ENCODE assay signal across 1 fruit fly cellular context in genomic region chr3L:3164951-3165350, dm6.
TF ChIP-seq lines count a peak whose summit lies in the region.

CG32280 (plus strand) TSS chr3L:3165181.

TF ChIP-seq in whole organism, embryonic, 481 proteins besides CTCF, POLR2A, EP300 and RAD21 (continued from another document and continues in another):
- TF ChIP-seq nom (GFP tag; optimal IDR thresholded peaks at IDR 0.05; lab: Kevin White, UChicago) (no peak), aop (GFP tag; IDR thresholded peaks at IDR 0.05; lab: Robert Waterston, UW) (no peak), unpg (GFP tag; optimal IDR thresholded peaks at IDR 0.05; lab: Kevin White, UChicago) (peak; percentile 20), CG30431 (GFP tag; optimal IDR thresholded peaks at IDR 0.05; lab: Kevin White, UChicago) (no peak), CG30403 (GFP tag; optimal IDR thresholded peaks at IDR 0.05; lab: Kevin White, UChicago) (peak; percentile 6), CG10462 (GFP tag; optimal IDR thresholded peaks at IDR 0.05; lab: Kevin White, UChicago) (no peak), fru (optimal IDR thresholded peaks at IDR 0.05; lab: Kevin White, UChicago) (no peak), CG15269 (tag; optimal IDR thresholded peaks at IDR 0.05; lab: Kevin White, UChicago) (no peak), lbe (GFP tag; optimal IDR thresholded peaks at IDR 0.05; lab: Kevin White, UChicago) (no peak), CG7928 (GFP tag; optimal IDR thresholded peaks at IDR 0.05; lab: Kevin White, UChicago) (no peak), Dad (GFP tag; optimal IDR thresholded peaks at IDR 0.05; lab: Kevin White, UChicago) (peak; percentile 32), CG9932 (GFP tag; IDR thresholded peaks at IDR 0.05; lab: Robert Waterston, UW) (peak; percentile 63), fu2 (GFP tag; optimal IDR thresholded peaks at IDR 0.05; lab: Kevin White, UChicago) (no peak), grn (GFP tag; optimal IDR thresholded peaks at IDR 0.05; lab: Kevin White, UChicago) (no peak), CG13287 (GFP tag; IDR thresholded peaks at IDR 0.05; lab: Robert Waterston, UW; ENCODE audit: partially characterized antibody) (peak; percentile 91), lola (GFP tag; optimal IDR thresholded peaks at IDR 0.05; lab: Kevin White, UChicago) (no peak), CG33557 (GFP tag; optimal IDR thresholded peaks at IDR 0.05; lab: Kevin White, UChicago) (no peak), emc (GFP tag; optimal IDR thresholded peaks at IDR 0.05; lab: Kevin White, UChicago) (no peak), Dbx (GFP tag; IDR thresholded peaks at IDR 0.05; lab: Robert Waterston, UW) (no peak), Doc3 (GFP tag; IDR thresholded peaks at IDR 0.05; lab: Robert Waterston, UW; ENCODE audit: partially characterized antibody) (peak; percentile 74), slou (GFP tag; optimal IDR thresholded peaks at IDR 0.05; lab: Kevin White, UChicago) (no peak), hth (optimal IDR thresholded peaks at IDR 0.05; lab: Kevin White, UChicago) (no peak), CG11695 (GFP tag; IDR thresholded peaks at IDR 0.05; lab: Robert Waterston, UW) (no peak), sna (GFP tag; IDR thresholded peaks at IDR 0.05; lab: Robert Waterston, UW; ENCODE audit: partially characterized antibody) (peak; percentile 81), CG5953 (GFP tag; IDR thresholded peaks at IDR 0.05; lab: Robert Waterston, UW) (no peak), Taf1 (GFP tag; IDR thresholded peaks at IDR 0.05; lab: Robert Waterston, UW) (no peak), chinmo (GFP tag; IDR thresholded peaks at IDR 0.05; lab: Robert Waterston, UW; ENCODE audit: partially characterized antibody) (peak; percentile 92; the same call in 3 of the 4 replicates), cad (GFP tag; optimal IDR thresholded peaks at IDR 0.05; lab: Kevin White, UChicago) (no peak), bigmax (GFP tag; optimal IDR thresholded peaks at IDR 0.05; lab: Kevin White, UChicago) (no peak), CG13296 (GFP tag; optimal IDR thresholded peaks at IDR 0.05; lab: Kevin White, UChicago) (peak; percentile 55), fd64A (GFP tag; optimal IDR thresholded peaks at IDR 0.05; lab: Kevin White, UChicago) (no peak), lov (optimal IDR thresholded peaks at IDR 0.05; lab: Kevin White, UChicago) (no peak), lov (GFP tag; IDR thresholded peaks at IDR 0.05; lab: Robert Waterston, UW) (no peak), abd-A (tag; optimal IDR thresholded peaks at IDR 0.05; lab: Kevin White, UChicago) (no peak), Poxn (GFP tag; IDR thresholded peaks at IDR 0.05; lab: Robert Waterston, UW) (no peak), zf30C (GFP tag; optimal IDR thresholded peaks at IDR 0.05; lab: Kevin White, UChicago) (peak; percentile 85), klu (GFP tag; IDR thresholded peaks at IDR 0.05; lab: Robert Waterston, UW) (no peak), z (GFP tag; IDR thresholded peaks at IDR 0.05; lab: Robert Waterston, UW) (no peak), Spps (tag; optimal IDR thresholded peaks at IDR 0.05; lab: Kevin White, UChicago) (no peak), Dek (tag; optimal IDR thresholded peaks at IDR 0.05; lab: Kevin White, UChicago) (no peak), Opbp (GFP tag; IDR thresholded peaks at IDR 0.05; lab: Robert Waterston, UW; ENCODE audit: partially characterized antibody) (peak; percentile 87; the same call in 2 of the 3 replicates), CG4854 (GFP tag; optimal IDR thresholded peaks at IDR 0.05; lab: Kevin White, UChicago) (no peak), pan (optimal IDR thresholded peaks at IDR 0.05; lab: Kevin White, UChicago) (no peak), pan (GFP tag; optimal IDR thresholded peaks at IDR 0.05 in 1 of 2, IDR thresholded peaks at IDR 0.05 in 1 of 2) (no peak), tna (GFP tag; IDR thresholded peaks at IDR 0.05; lab: Robert Waterston, UW; ENCODE audit: partially characterized antibody) (peak; percentile 85), CG10147 (GFP tag; optimal IDR thresholded peaks at IDR 0.05; lab: Kevin White, UChicago) (no peak), Deaf1 (tag; optimal IDR thresholded peaks at IDR 0.05; lab: Kevin White, UChicago) (no peak), Vsx1 (GFP tag; optimal IDR thresholded peaks at IDR 0.05; lab: Kevin White, UChicago) (no peak), dimm (GFP tag; IDR thresholded peaks at IDR 0.05; lab: Robert Waterston, UW) (no peak), sim (GFP tag; IDR thresholded peaks at IDR 0.05; lab: Robert Waterston, UW) (0 out of 2 replicates have a peak, but pooled peaks have one; percentile 19), gsb (GFP tag; IDR thresholded peaks at IDR 0.05; lab: Robert Waterston, UW) (no peak), H2.0 (GFP tag; IDR thresholded peaks at IDR 0.05; lab: Robert Waterston, UW) (no peak), crc (GFP tag; optimal IDR thresholded peaks at IDR 0.05; lab: Kevin White, UChicago) (no peak), croc (GFP tag; conservative IDR thresholded peaks at IDR 0.05; lab: Robert Waterston, UW) (no peak), CG10267 (tag; optimal IDR thresholded peaks at IDR 0.05; lab: Kevin White, UChicago) (peak; percentile 48), CG7372 (GFP tag; IDR thresholded peaks at IDR 0.05; lab: Robert Waterston, UW) (no peak), CG12769 (tag; optimal IDR thresholded peaks at IDR 0.05; lab: Kevin White, UChicago) (no peak), CG10654 (GFP tag; optimal IDR thresholded peaks at IDR 0.05; lab: Kevin White, UChicago) (no peak), exex (tag; optimal IDR thresholded peaks at IDR 0.05; lab: Kevin White, UChicago) (no peak), NfI (GFP tag; optimal IDR thresholded peaks at IDR 0.05; lab: Kevin White, UChicago) (no peak), rib (GFP tag; IDR thresholded peaks at IDR 0.05; lab: Robert Waterston, UW) (no peak), CG34422 (GFP tag; IDR thresholded peaks at IDR 0.05; lab: Robert Waterston, UW) (no peak; the same call in 2 of the 3 replicates), CG16863 (GFP tag; optimal IDR thresholded peaks at IDR 0.05; lab: Kevin White, UChicago) (no peak), vfl (GFP tag; optimal IDR thresholded peaks at IDR 0.05; lab: Kevin White, UChicago) (no peak), mirr (GFP tag; optimal IDR thresholded peaks at IDR 0.05; lab: Kevin White, UChicago) (peak; percentile 0), CG11560 (tag; IDR thresholded peaks at IDR 0.05; lab: Robert Waterston, UW) (no peak), schlank (tag; optimal IDR thresholded peaks at IDR 0.05; lab: Kevin White, UChicago) (no peak), Rfx (GFP tag; IDR thresholded peaks at IDR 0.05; lab: Robert Waterston, UW) (peak; percentile 43; the same call in 1 of the 2 replicates), CG2875 (GFP tag; optimal IDR thresholded peaks at IDR 0.05; lab: Kevin White, UChicago) (no peak), sob (GFP tag; IDR thresholded peaks at IDR 0.05; lab: Robert Waterston, UW) (peak; percentile 58; the same call in 1 of the 2 replicates), sr (GFP tag; IDR thresholded peaks at IDR 0.05; lab: Robert Waterston, UW) (no peak), CG1792 (GFP tag; optimal IDR thresholded peaks at IDR 0.05; lab: Kevin White, UChicago) (no peak), CG6791 (GFP tag; IDR thresholded peaks at IDR 0.05; lab: Robert Waterston, UW; ENCODE audit: partially characterized antibody) (peak; percentile 89), CG13424 (tag; optimal IDR thresholded peaks at IDR 0.05; lab: Kevin White, UChicago) (no peak), twi (tag; optimal IDR thresholded peaks at IDR 0.05; lab: Kevin White, UChicago) (no peak), Trl (optimal IDR thresholded peaks at IDR 0.05; lab: Kevin White, UChicago) (no peak), Trl (GFP tag; optimal IDR thresholded peaks at IDR 0.05; lab: Kevin White, UChicago) (peak; percentile 15), cato (GFP tag; optimal IDR thresholded peaks at IDR 0.05; lab: Kevin White, UChicago; ENCODE audit: borderline replicate concordance) (no peak), oc (tag; optimal IDR thresholded peaks at IDR 0.05; lab: Kevin White, UChicago) (no peak), Neu2 (GFP tag; optimal IDR thresholded peaks at IDR 0.05; lab: Kevin White, UChicago; ENCODE audit: borderline replicate concordance) (no peak), Xbp1 (GFP tag; optimal IDR thresholded peaks at IDR 0.05; lab: Kevin White, UChicago) (peak; percentile 13), cg (GFP tag; optimal IDR thresholded peaks at IDR 0.05; lab: Kevin White, UChicago) (no peak), CG11398 (GFP tag; optimal IDR thresholded peaks at IDR 0.05; lab: Kevin White, UChicago) (peak; percentile 13), CG13775 (GFP tag; optimal IDR thresholded peaks at IDR 0.05; lab: Kevin White, UChicago) (no peak), prd (optimal IDR thresholded peaks at IDR 0.05; lab: Kevin White, UChicago) (no peak), prd (GFP tag; IDR thresholded peaks at IDR 0.05; lab: Robert Waterston, UW) (no peak), CG17612 (GFP tag; IDR thresholded peaks at IDR 0.05; lab: Robert Waterston, UW) (no peak), dysf (GFP tag; IDR thresholded peaks at IDR 0.05; lab: Robert Waterston, UW) (peak; percentile 35; the same call in 1 of the 3 replicates), Nf-YB (GFP tag; optimal IDR thresholded peaks at IDR 0.05; lab: Kevin White, UChicago) (no peak), Sry-β (GFP tag; optimal IDR thresholded peaks at IDR 0.05; lab: Kevin White, UChicago) (no peak), Med (GFP tag; lab: Kevin White, UChicago) (peak; percentile 87), CG14710 (tag; optimal IDR thresholded peaks at IDR 0.05; lab: Kevin White, UChicago) (peak; percentile 31), Lim3 (GFP tag; IDR thresholded peaks at IDR 0.05; lab: Robert Waterston, UW) (no peak), jumu (GFP tag; optimal IDR thresholded peaks at IDR 0.05; lab: Kevin White, UChicago) (peak; percentile 21), CG6254 (GFP tag; optimal IDR thresholded peaks at IDR 0.05; lab: Kevin White, UChicago) (no peak), Myb (GFP tag; optimal IDR thresholded peaks at IDR 0.05; lab: Kevin White, UChicago) (peak; percentile 82), btn (GFP tag; optimal IDR thresholded peaks at IDR 0.05; lab: Kevin White, UChicago) (no peak), ken (GFP tag; IDR thresholded peaks at IDR 0.05; lab: Robert Waterston, UW) (no peak), CG2116 (GFP tag; optimal IDR thresholded peaks at IDR 0.05; lab: Kevin White, UChicago) (peak; percentile 76), CG10979 (tag; optimal IDR thresholded peaks at IDR 0.05; lab: Kevin White, UChicago) (no peak), CG6683 (GFP tag; optimal IDR thresholded peaks at IDR 0.05; lab: Kevin White, UChicago) (peak; percentile 10), NC2α (GFP tag; optimal IDR thresholded peaks at IDR 0.05; lab: Kevin White, UChicago) (no peak), CHES-1-like (GFP tag; optimal IDR thresholded peaks at IDR 0.05; lab: Kevin White, UChicago) (no peak), HLH54F (GFP tag; optimal IDR thresholded peaks at IDR 0.05; lab: Kevin White, UChicago) (peak; percentile 3), dan (GFP tag; IDR thresholded peaks at IDR 0.05; lab: Robert Waterston, UW) (no peak), CG8765 (GFP tag; IDR thresholded peaks at IDR 0.05; lab: Robert Waterston, UW) (no peak), ap (GFP tag; IDR thresholded peaks at IDR 0.05; lab: Robert Waterston, UW) (no peak), gfzf (GFP tag; optimal IDR thresholded peaks at IDR 0.05; lab: Kevin White, UChicago) (peak; percentile 86), bsh (GFP tag; optimal IDR thresholded peaks at IDR 0.05; lab: Kevin White, UChicago) (no peak), Hey (tag; optimal IDR thresholded peaks at IDR 0.05; lab: Kevin White, UChicago) (no peak), CG12744 (GFP tag; optimal IDR thresholded peaks at IDR 0.05; lab: Kevin White, UChicago) (no peak), CG12236 (GFP tag; optimal IDR thresholded peaks at IDR 0.05; lab: Kevin White, UChicago) (no peak), CG17912 (GFP tag; optimal IDR thresholded peaks at IDR 0.05; lab: Kevin White, UChicago) (no peak), ara (GFP tag; IDR thresholded peaks at IDR 0.05; lab: Robert Waterston, UW) (no peak), CG7745 (tag; optimal IDR thresholded peaks at IDR 0.05; lab: Kevin White, UChicago) (no peak), az2 (GFP tag; optimal IDR thresholded peaks at IDR 0.05; lab: Kevin White, UChicago) (peak; percentile 1), Sry-δ (GFP tag; optimal IDR thresholded peaks at IDR 0.05; lab: Kevin White, UChicago) (peak; percentile 80), Dll (GFP tag; IDR thresholded peaks at IDR 0.05; lab: Robert Waterston, UW; ENCODE audit: partially characterized antibody) (peak; percentile 82), amos (GFP tag; IDR thresholded peaks at IDR 0.05; lab: Robert Waterston, UW; ENCODE audit: partially characterized antibody) (peak; percentile 91), Antp (GFP tag; optimal IDR thresholded peaks at IDR 0.05; lab: Kevin White, UChicago) (peak; percentile 35), nerfin-1 (tag; optimal IDR thresholded peaks at IDR 0.05; lab: Kevin White, UChicago) (peak; percentile 58), CG6272 (GFP tag; IDR thresholded peaks at IDR 0.05; lab: Robert Waterston, UW) (0 out of 2 replicates have a peak, but pooled peaks have one; percentile 36), wor (GFP tag; IDR thresholded peaks at IDR 0.05; lab: Robert Waterston, UW) (no peak), CG2202 (tag; optimal IDR thresholded peaks at IDR 0.05; lab: Kevin White, UChicago) (no peak), CG15514 (GFP tag; optimal IDR thresholded peaks at IDR 0.05; lab: Kevin White, UChicago) (peak; percentile 72), bbx (GFP tag; IDR thresholded peaks at IDR 0.05; lab: Robert Waterston, UW; ENCODE audit: partially characterized antibody) (peak; percentile 91), CG5245 (GFP tag; optimal IDR thresholded peaks at IDR 0.05; lab: Kevin White, UChicago) (no peak), lab (GFP tag; optimal IDR thresholded peaks at IDR 0.05; lab: Kevin White, UChicago) (no peak), CG1602 (GFP tag; optimal IDR thresholded peaks at IDR 0.05; lab: Kevin White, UChicago) (no peak), dati (GFP tag; IDR thresholded peaks at IDR 0.05; lab: Robert Waterston, UW) (no peak), Dfd (GFP tag; optimal IDR thresholded peaks at IDR 0.05; lab: Kevin White, UChicago) (no peak), pnt (GFP tag; optimal IDR thresholded peaks at IDR 0.05; lab: Kevin White, UChicago) (no peak), gce (GFP tag; IDR thresholded peaks at IDR 0.05; lab: Robert Waterston, UW) (no peak), CG18764 (GFP tag; optimal IDR thresholded peaks at IDR 0.05; lab: Kevin White, UChicago) (no peak), CoRest (tag; optimal IDR thresholded peaks at IDR 0.05; lab: Kevin White, UChicago) (peak; percentile 26), Hr3 (GFP tag; optimal IDR thresholded peaks at IDR 0.05; lab: Kevin White, UChicago) (no peak)
